Fruit fly (Drosophila melanogaster): ENCODE measurements around the gene CG14315.

The CG14315 gene

dm6 chr3R:18168929-18169350 is 10.4 kb downstream of the CG14315 start (continued):
- TF ChIP-seq gce (GFP tag; IDR thresholded peaks at IDR 0.05) (no peak), Side (GFP tag; optimal IDR thresholded peaks at IDR 0.05) (peak; percentile 7), CG5953 (GFP tag; IDR thresholded peaks at IDR 0.05) (0 out of 2 replicates have a peak, but pooled peaks have one; percentile 5), Pdp1 (GFP tag; optimal IDR thresholded peaks at IDR 0.05) (peak; percentile 10 to 87), corto (GFP tag; optimal IDR thresholded peaks at IDR 0.05) (no peak), CG5180 (GFP tag; optimal IDR thresholded peaks at IDR 0.05) (no peak), row (GFP tag; IDR thresholded peaks at IDR 0.05) (peak; percentile 28; the same call in 1 of the 3 replicates), bbx (GFP tag; IDR thresholded peaks at IDR 0.05; ENCODE audit: partially characterized antibody) (no peak), cato (GFP tag; optimal IDR thresholded peaks at IDR 0.05; ENCODE audit: borderline replicate concordance) (no peak), CG12391 (tag; optimal IDR thresholded peaks at IDR 0.05) (peak; percentile 4), Xbp1 (GFP tag; optimal IDR thresholded peaks at IDR 0.05) (peak; percentile 3), Fer3 (tag; optimal IDR thresholded peaks at IDR 0.05) (peak; percentile 21), dpn (GFP tag; optimal IDR thresholded peaks at IDR 0.05) (peak in 1 of 2 experiments; percentile 35), CG7372 (GFP tag; IDR thresholded peaks at IDR 0.05) (no peak), CG17912 (GFP tag; optimal IDR thresholded peaks at IDR 0.05) (no peak), Elba2 (GFP tag; optimal IDR thresholded peaks at IDR 0.05) (peak; percentile 61), jing (GFP tag; optimal IDR thresholded peaks at IDR 0.05) (no peak), aop (GFP tag; IDR thresholded peaks at IDR 0.05) (no peak), sim (GFP tag; IDR thresholded peaks at IDR 0.05) (no peak), Dad (GFP tag; optimal IDR thresholded peaks at IDR 0.05) (no peak), CG11696 (GFP tag; IDR thresholded peaks at IDR 0.05) (peak; percentile 90), CG7271 (tag; optimal IDR thresholded peaks at IDR 0.05) (no peak), pum (GFP tag; optimal IDR thresholded peaks at IDR 0.05) (no peak), CG33557 (GFP tag; optimal IDR thresholded peaks at IDR 0.05) (no peak), Dek (tag; optimal IDR thresholded peaks at IDR 0.05) (no peak), CG2875 (GFP tag; optimal IDR thresholded peaks at IDR 0.05) (no peak), D19A (tag; optimal IDR thresholded peaks at IDR 0.05) (peak; percentile 14), cg (GFP tag; optimal IDR thresholded peaks at IDR 0.05) (peak; percentile 34), lmd (GFP tag; IDR thresholded peaks at IDR 0.05) (0 out of 2 replicates have a peak, but pooled peaks have one; percentile 14), CG14965 (GFP tag; optimal IDR thresholded peaks at IDR 0.05; ENCODE audit: borderline replicate concordance) (no peak), chif (GFP tag; optimal IDR thresholded peaks at IDR 0.05) (peak in 1 of 2 experiments; percentile 2), CG17802 (tag; optimal IDR thresholded peaks at IDR 0.05) (peak; percentile 67), CG4730 (GFP tag; IDR thresholded peaks at IDR 0.05) (no peak), Drgx (GFP tag; IDR thresholded peaks at IDR 0.05) (0 out of 2 replicates have a peak, but pooled peaks have one; percentile 30), HLH4C (GFP tag; IDR thresholded peaks at IDR 0.05; ENCODE audit: partially characterized antibody) (no peak), dysf (GFP tag; IDR thresholded peaks at IDR 0.05) (0 out of 3 replicates have a peak, but pooled peaks have one; percentile 46), btn (GFP tag; optimal IDR thresholded peaks at IDR 0.05) (no peak), zen (tag; optimal IDR thresholded peaks at IDR 0.05) (peak; percentile 48), Med (GFP tag) (peak; percentile 75), CG17829 (tag; optimal IDR thresholded peaks at IDR 0.05) (peak; percentile 20), sd (tag; optimal IDR thresholded peaks at IDR 0.05) (no peak), dmrt99B (tag; optimal IDR thresholded peaks at IDR 0.05) (peak; percentile 26), emc (GFP tag; optimal IDR thresholded peaks at IDR 0.05) (no peak), Xrp1 (GFP tag; IDR thresholded peaks at IDR 0.05) (0 out of 2 replicates have a peak, but pooled peaks have one; percentile 13)

Measured in whole organism, embryonic.